Worm (Caenorhabditis elegans) whole organism, young adult: ENCODE data around the gene ckb-2.
A peak's percentile ranks its signal among the peaks of the same experiment; 100 is the strongest.

Source experiments
- C17E4.6 ChIP-seq: fragments of 200-800 bp; sonication (Bioruptor generic); IDR thresholded peaks from 2 replicates; pipeline ENCODE4 v1.3.6; 2022; ENCODE audit warnings: missing genetic modification reagents, missing genetic modification characterization, missing compliant biosample characterization
- F22D6.2 ChIP-seq: sonication (generic microtip); optimal IDR thresholded peaks from 2 replicates; lab custom pipeline; 2016; ENCODE audit warnings: mild to moderate bottlenecking, missing genetic modification characterization, missing compliant biosample characterization
- F23B12.7 ChIP-seq: sonication (generic microtip); optimal IDR thresholded peaks from 2 replicates; lab custom pipeline; 2017; ENCODE audit warnings: missing genetic modification characterization, mild to moderate bottlenecking, missing compliant biosample characterization, antibody characterized with exemption, moderate library complexity; ENCODE audit not compliant: insufficient read depth
- F37B4.10 ChIP-seq: fragments of 200-800 bp; sonication (Bioruptor generic); IDR thresholded peaks from 2 replicates; pipeline ENCODE4 v1.3.6; 2022; ENCODE audit warnings: missing genetic modification characterization, missing compliant biosample characterization
- F49E8.2 ChIP-seq: sonication (generic microtip); optimal IDR thresholded peaks from 3 replicates; lab custom pipeline; 2017; ENCODE audit warnings: missing genetic modification characterization, mild to moderate bottlenecking, missing compliant biosample characterization, antibody characterized with exemption, moderate library complexity; ENCODE audit not compliant: insufficient read depth
- F52B5.7 ChIP-seq: sonication (generic microtip); optimal IDR thresholded peaks from 2 replicates; lab custom pipeline; 2016; ENCODE audit warnings: mild to moderate bottlenecking, missing genetic modification characterization, missing compliant biosample characterization
- F55B11.4 ChIP-seq: sonication (generic microtip); optimal IDR thresholded peaks from 2 replicates; lab custom pipeline; 2016; ENCODE audit warnings: missing compliant biosample characterization, missing genetic modification characterization, borderline replicate concordance; ENCODE audit not compliant: insufficient read depth
- F57C9.4 ChIP-seq: sonication (generic microtip); optimal IDR thresholded peaks from 2 replicates; lab custom pipeline; 2017; ENCODE audit warnings: mild to moderate bottlenecking, missing genetic modification characterization, missing compliant biosample characterization
- K12H6.12 ChIP-seq: fragments of 200-800 bp; sonication (Bioruptor generic); optimal IDR thresholded peaks from 2 replicates; lab custom pipeline; 2018; ENCODE audit warnings: mild to moderate bottlenecking, missing genetic modification characterization, missing compliant biosample characterization
- T07F8.4 ChIP-seq: sonication (generic microtip); optimal IDR thresholded peaks from 2 replicates; lab custom pipeline; 2016; ENCODE audit warnings: mild to moderate bottlenecking, missing genetic modification characterization, moderate library complexity, missing compliant biosample characterization
- akir-1 ChIP-seq: fragments of 200-800 bp; sonication (Bioruptor generic); optimal IDR thresholded peaks from 2 replicates; lab custom pipeline; 2018; ENCODE audit warnings: mild to moderate bottlenecking, missing genetic modification characterization, moderate library complexity, missing compliant biosample characterization
- ama-1 ChIP-seq, 3 experiments: fragments of 150-350 bp in 1 of 3; sonication (generic microtip) in 2 of 3; optimal IDR thresholded peaks; 2 replicates each; lab custom pipeline; 2014 to 2018; ENCODE audit warnings: missing biosample characterization in 2 of 3, missing genetic modification characterization in 2 of 3, missing genetic modification reagents in 2 of 3
- aptf-2 ChIP-seq: fragments of 200-800 bp; sonication (Bioruptor generic); conservative IDR thresholded peaks from 2 replicates; pipeline ENCODE4 v1.3.6; 2022; ENCODE audit warnings: missing genetic modification reagents, missing genetic modification characterization, missing compliant biosample characterization
- atf-7 ChIP-seq: sonication (generic microtip); optimal IDR thresholded peaks from 2 replicates; lab custom pipeline; 2017; ENCODE audit warnings: mild to moderate bottlenecking, missing genetic modification characterization, missing compliant biosample characterization
- athp-1 ChIP-seq: sonication (generic microtip); optimal IDR thresholded peaks from 2 replicates; lab custom pipeline; 2017; ENCODE audit warnings: mild to moderate bottlenecking, missing genetic modification characterization, missing compliant biosample characterization
- attf-3 ChIP-seq: fragments of 200-800 bp; sonication (Bioruptor generic); conservative IDR thresholded peaks from 2 replicates; pipeline ENCODE4 v1.3.6; 2022; ENCODE audit warnings: missing genetic modification reagents, missing genetic modification characterization, missing compliant biosample characterization
- ceh-27 ChIP-seq: fragments of 200-800 bp; sonication (Bioruptor generic); optimal IDR thresholded peaks from 2 replicates; lab custom pipeline; 2018; ENCODE audit warnings: mild to moderate bottlenecking, missing genetic modification characterization, moderate library complexity, missing compliant biosample characterization
- ceh-40 ChIP-seq: fragments of 200-800 bp; sonication (Bioruptor generic); IDR thresholded peaks from 2 replicates; pipeline ENCODE4 v1.3.6; 2022; ENCODE audit warnings: missing genetic modification characterization, missing compliant biosample characterization
- die-1 ChIP-seq: sonication (generic microtip); optimal IDR thresholded peaks from 2 replicates; lab custom pipeline; 2016; ENCODE audit warnings: missing genotype, mild to moderate bottlenecking, missing genetic modification characterization, missing compliant biosample characterization
- hmg-1.2 ChIP-seq: fragments of 200-800 bp; sonication (Bioruptor generic); IDR thresholded peaks from 2 replicates; pipeline ENCODE4 v1.3.6; 2022; ENCODE audit warnings: missing genetic modification reagents, missing genetic modification characterization, missing compliant biosample characterization
- lag-1 ChIP-seq: fragments of 200-800 bp; sonication (Bioruptor generic); IDR thresholded peaks from 2 replicates; pipeline ENCODE4 v1.3.6; 2022; ENCODE audit warnings: missing genetic modification reagents, missing genetic modification characterization, missing compliant biosample characterization
- madf-8 ChIP-seq: fragments of 200-800 bp; sonication (Bioruptor generic); conservative IDR thresholded peaks from 2 replicates; pipeline ENCODE4 v1.3.6; 2022; ENCODE audit warnings: missing genetic modification reagents, missing genetic modification characterization, missing compliant biosample characterization
- mxl-1 ChIP-seq: sonication (generic microtip); optimal IDR thresholded peaks from 2 replicates; lab custom pipeline; 2016; ENCODE audit warnings: missing genetic modification characterization, missing compliant biosample characterization
- nfya-1 ChIP-seq: sonication (generic microtip); optimal IDR thresholded peaks from 2 replicates; lab custom pipeline; 2017; ENCODE audit warnings: antibody characterized with exemption, missing compliant biosample characterization, missing genetic modification characterization, borderline replicate concordance; ENCODE audit not compliant: insufficient read depth
- nhr-80 ChIP-seq: sonication (generic microtip); optimal IDR thresholded peaks from 2 replicates; lab custom pipeline; 2016; ENCODE audit warnings: missing genetic modification characterization, missing compliant biosample characterization
- nhr-90 ChIP-seq: sonication (generic microtip); optimal IDR thresholded peaks from 2 replicates; lab custom pipeline; 2016; ENCODE audit warnings: missing genotype, mild to moderate bottlenecking, missing genetic modification characterization, missing compliant biosample characterization
- sea-2 ChIP-seq: fragments of 200-800 bp; sonication (Bioruptor generic); IDR thresholded peaks from 2 replicates; pipeline ENCODE4 v1.3.6; 2022; ENCODE audit warnings: missing genetic modification characterization, missing compliant biosample characterization
- snpc-4 ChIP-seq, 5 experiments: fragments of 150-350 bp in 1 of 5; sonication (generic microtip) in 4 of 5; optimal IDR thresholded peaks; 2 replicates each; lab custom pipeline; 2014 to 2018; ENCODE audit warnings: missing genetic modification characterization in 5 of 5, missing biosample characterization in 3 of 5, antibody characterized with exemption in 2 of 5, mild to moderate bottlenecking in 2 of 5, missing compliant biosample characterization in 2 of 5, missing genotype in 2 of 5, moderate library complexity in 2 of 5, missing genetic modification reagents in 1 of 5
- unc-130 ChIP-seq: sonication (generic microtip); optimal IDR thresholded peaks from 2 replicates; lab custom pipeline; 2016; ENCODE audit warnings: missing genetic modification reagents, missing genetic modification characterization, missing compliant biosample characterization
- zim-3 ChIP-seq: sonication (generic microtip); optimal IDR thresholded peaks from 2 replicates; lab custom pipeline; 2017; ENCODE audit warnings: mild to moderate bottlenecking, missing genetic modification characterization, moderate library complexity, missing compliant biosample characterization
- ztf-25 ChIP-seq: fragments of 200-800 bp; sonication (Bioruptor generic); IDR thresholded peaks from 2 replicates; pipeline ENCODE4 v1.3.6; 2022; ENCODE audit warnings: missing genetic modification reagents, missing genetic modification characterization, missing compliant biosample characterization
- ztf-26 ChIP-seq: sonication (generic microtip); optimal IDR thresholded peaks from 2 replicates; lab custom pipeline; 2017; ENCODE audit warnings: missing genetic modification characterization, missing compliant biosample characterization

The ckb-2 gene

ce11 chrIII:4379717-4380116 is 12.0 kb downstream of the ckb-2 start, which contains the start of gene B0284.3:
TSS of gene B0284.3 (minus strand) at chrIII:4379817.
- TF ChIP-seq ztf-26 (tag; lab: Kevin White, UChicago) (no peak), T07F8.4 (no peak), snpc-4 (GFP tag; optimal IDR thresholded peaks at IDR 0.05; lab: Kevin White, UChicago) (no peak), snpc-4 (tag; optimal IDR thresholded peaks at IDR 0.05; lab: Kevin White, UChicago) (no peak), madf-8 (GFP tag; lab: Robert Waterston, UW) (no peak), akir-1 (GFP tag; lab: Kevin White, UChicago) (no peak), F55B11.4 (tag; lab: Kevin White, UChicago) (no peak), sea-2 (GFP tag; lab: Robert Waterston, UW) (no peak), F22D6.2 (tag; lab: Kevin White, UChicago) (no peak), F57C9.4 (tag; lab: Kevin White, UChicago) (no peak), ceh-40 (no peak), F49E8.2 (tag; lab: Kevin White, UChicago) (no peak)

ce11 chrIII:4380835-4381234 is 13.1 kb downstream of the ckb-2 start:
- peak; percentile 69; the same call in 1 of the 2 replicates for TF ChIP-seq hmg-1.2 (GFP tag; lab: Robert Waterston, UW)
- TF ChIP-seq ceh-27 = no peak

ce11 chrIII:4381343-4381742 is 13.6 kb downstream of the ckb-2 start, which contains the start of gene pals-27:
TSS of gene pals-27 (plus strand) at chrIII:4381643.
- no peak for TF ChIP-seq attf-3 (GFP tag; lab: Robert Waterston, UW)
- no peak for TF ChIP-seq nfya-1 (tag; lab: Kevin White, UChicago)
- TF ChIP-seq atf-7 (tag; lab: Kevin White, UChicago) = no peak
- TF ChIP-seq F23B12.7 = no peak
- no peak for TF ChIP-seq athp-1

ce11 chrIII:4382118-4382517 is 14.4 kb downstream of the ckb-2 start:
- TF ChIP-seq mxl-1 (tag; lab: Kevin White, UChicago) (no peak), K12H6.12 (tag; lab: Kevin White, UChicago) (no peak), aptf-2 (GFP tag; lab: Robert Waterston, UW) (no peak), ceh-27 (no peak), nfya-1 (tag; lab: Kevin White, UChicago) (no peak), nhr-80 (tag; lab: Kevin White, UChicago) (no peak), lag-1 (GFP tag; lab: Robert Waterston, UW) (no peak), C17E4.6 (GFP tag; lab: Robert Waterston, UW) (no peak), die-1 (tag; lab: Kevin White, UChicago) (no peak), zim-3 (no peak), ztf-25 (no peak)
- TF ChIP-seq, all 124 proteins: peak for 0

- no peak for TF ChIP-seq unc-130 (GFP tag; lab: Kevin White, UChicago)
- TF ChIP-seq nhr-90 (tag; lab: Kevin White, UChicago) = no peak
- TF ChIP-seq ama-1 (optimal IDR thresholded peaks at IDR 0.05; lab: Kevin White, UChicago) = no peak
- no peak for TF ChIP-seq ama-1 (GFP tag; optimal IDR thresholded peaks at IDR 0.05; lab: Kevin White, UChicago)
- no peak for TF ChIP-seq F52B5.7
- no peak for TF ChIP-seq F37B4.10 (GFP tag; lab: Robert Waterston, UW)
Measured at ce11 chrIII:4384487-4384886, 16.7 kb downstream of the ckb-2 start, which contains the start of gene pals-28. TSS of gene pals-28 (plus strand) at chrIII:4384787.
